Worm (Caenorhabditis elegans): ENCODE measurements around the gene catp-7.

catp-7 gene

ce11 chrIV:8611886-8612542, 26.2 kb downstream of the catp-7 start, which contains the start of the genes F42A9.17 and cyp-33E2:
TSS of gene F42A9.17 (minus strand) at chrIV:8611936.
TSS of gene cyp-33E2 (plus strand) at chrIV:8612334.
- TF ChIP-seq rbr-2 (tag; optimal IDR thresholded peaks at IDR 0.05) (no peak), nhr-77 (tag; optimal IDR thresholded peaks at IDR 0.05) (peak; percentile 44), pha-4 (GFP tag; IDR thresholded peaks at IDR 0.05) (no peak), pha-4 (tag; optimal IDR thresholded peaks at IDR 0.05) (peak; percentile 12), php-3 (GFP tag; IDR thresholded peaks at IDR 0.05) (peak; percentile 65; the same call in 1 of the 2 replicates), nhr-237 (tag; optimal IDR thresholded peaks at IDR 0.05) (no peak), dve-1 (tag; optimal IDR thresholded peaks at IDR 0.05; ENCODE audit: insufficient read depth) (peak; percentile 61), mdl-1 (tag; optimal IDR thresholded peaks at IDR 0.05) (no peak), daf-16 (GFP tag; optimal IDR thresholded peaks at IDR 0.05) (no peak), daf-16 (tag; optimal IDR thresholded peaks at IDR 0.05) (peak; percentile 88), pqm-1 (tag; optimal IDR thresholded peaks at IDR 0.05) (peak; percentile 90), nhr-28 (tag; optimal IDR thresholded peaks at IDR 0.05) (peak; percentile 88), ZK337.2 (GFP tag; IDR thresholded peaks at IDR 0.05) (no peak)

- TF ChIP-seq pqm-1 (tag; optimal IDR thresholded peaks at IDR 0.05), result peak; percentile 14
- peak; percentile 38 for TF ChIP-seq dve-1 (tag; optimal IDR thresholded peaks at IDR 0.05; ENCODE audit: insufficient read depth)
- TF ChIP-seq php-3 (GFP tag; IDR thresholded peaks at IDR 0.05), result no peak
- no peak for TF ChIP-seq daf-16 (GFP tag; optimal IDR thresholded peaks at IDR 0.05)
- TF ChIP-seq daf-16 (tag; optimal IDR thresholded peaks at IDR 0.05), result peak; percentile 41
- TF ChIP-seq nhr-28 (tag; optimal IDR thresholded peaks at IDR 0.05), result peak; percentile 90
- TF ChIP-seq dmd-6 (GFP tag; IDR thresholded peaks at IDR 0.05), result peak; percentile 45; the same call in 1 of the 2 replicates
- no peak for TF ChIP-seq ceh-20 (GFP tag; IDR thresholded peaks at IDR 0.05)
- peak; percentile 18 for TF ChIP-seq hlh-30 (tag; optimal IDR thresholded peaks at IDR 0.05; ENCODE audit: insufficient read depth)
- TF ChIP-seq T20F7.1 (GFP tag; optimal IDR thresholded peaks at IDR 0.05), result peak; percentile 34
These were observed 28.9 kb downstream of the catp-7 start, which contains the start of gene cyp-33E3 for ce11 chrIV:8614680-8615079. TSS of gene cyp-33E3 (plus strand) at chrIV:8614995.

ce11 chrIV:8615314-8615713, 29.5 kb downstream of the catp-7 start:
- TF ChIP-seq aha-1 (tag) (peak; percentile 13), mdt-29 (GFP tag; IDR thresholded peaks at IDR 0.05) (no peak), madf-9 (GFP tag; conservative IDR thresholded peaks at IDR 0.05) (no peak), nhr-6 (tag; optimal IDR thresholded peaks at IDR 0.05) (no peak), cey-2 (tag; optimal IDR thresholded peaks at IDR 0.05; ENCODE audit: borderline replicate concordance, insufficient read depth) (no peak), dmd-8 (GFP tag; IDR thresholded peaks at IDR 0.05) (no peak), ZK337.2 (GFP tag; IDR thresholded peaks at IDR 0.05) (no peak), lin-39 (tag; optimal IDR thresholded peaks at IDR 0.05) (no peak), ceh-82 (tag; optimal IDR thresholded peaks at IDR 0.05) (no peak), unc-39 (tag; optimal IDR thresholded peaks at IDR 0.05) (no peak), mes-2 (tag; optimal IDR thresholded peaks at IDR 0.05; ENCODE audit: poor library complexity, severe bottlenecking) (no peak), F37D6.2 (tag; optimal IDR thresholded peaks at IDR 0.05) (no peak), Y75B8A.6 (GFP tag; IDR thresholded peaks at IDR 0.05) (no peak), nhr-28 (tag; optimal IDR thresholded peaks at IDR 0.05) (no peak), unc-62 (GFP tag; optimal IDR thresholded peaks at IDR 0.05 in 1 of 2) (peak in 1 of 2 experiments; percentile 91), unc-62 (tag; optimal IDR thresholded peaks at IDR 0.05) (no peak)

- no peak for TF ChIP-seq nhr-41 (GFP tag; IDR thresholded peaks at IDR 0.05)
- TF ChIP-seq duxl-1 (tag; optimal IDR thresholded peaks at IDR 0.05; ENCODE audit: poor library complexity), result no peak
- TF ChIP-seq lin-15B (tag; optimal IDR thresholded peaks at IDR 0.05), result no peak
- no peak for TF ChIP-seq ZK337.2 (GFP tag; IDR thresholded peaks at IDR 0.05)
- no peak for TF ChIP-seq fkh-10 (GFP tag; optimal IDR thresholded peaks at IDR 0.05)
- TF ChIP-seq nhr-111 (GFP tag; optimal IDR thresholded peaks at IDR 0.05), result no peak
- TF ChIP-seq egl-43 (GFP tag; IDR thresholded peaks at IDR 0.05), result no peak
- no peak for TF ChIP-seq nhr-76 (tag; optimal IDR thresholded peaks at IDR 0.05)
- no peak for TF ChIP-seq F26F4.8 (GFP tag; conservative IDR thresholded peaks at IDR 0.05)
- no peak for TF ChIP-seq rbr-2 (tag; optimal IDR thresholded peaks at IDR 0.05)
These were observed 31.3 kb downstream of the catp-7 start, which contains the start of the genes F42A9.7 and F42A9.3 for ce11 chrIV:8617047-8617446. TSS of gene F42A9.7 (minus strand) at chrIV:8617147. TSS of gene F42A9.3 (plus strand) at chrIV:8617260.
